Fruit fly (Drosophila melanogaster) whole organism, prepupa: ENCODE measurements around the gene Mical.

ENCODE experiments used
- CG3032 ChIP-seq: fragments of 200-800 bp; optimal IDR thresholded peaks from 2 replicates; lab custom pipeline; 2019; ENCODE audit warnings: missing biosample characterization, mild to moderate bottlenecking, missing genetic modification characterization, moderate library complexity
- CG8632 ChIP-seq: fragments of 200-800 bp; sonication (Bioruptor generic); optimal IDR thresholded peaks from 3 replicates; lab custom pipeline; 2016; ENCODE audit warnings: missing biosample characterization, missing genetic modification characterization
- Eip78C ChIP-seq: fragments of 200-800 bp; sonication (Bioruptor generic); peaks from one replicate; lab custom pipeline; 2016; ENCODE audit warnings: missing biosample characterization, missing genetic modification characterization
- Gug ChIP-seq: fragments of 200-800 bp; sonication (Bioruptor generic); IDR thresholded peaks from 2 replicates; pipeline ENCODE4 v1.3.6; 2022; ENCODE audit warnings: missing biosample characterization, missing genetic modification characterization
- Hr39 ChIP-seq: fragments of 200-800 bp; sonication (Bioruptor generic); optimal IDR thresholded peaks from 2 replicates; lab custom pipeline; 2016; ENCODE audit warnings: missing biosample characterization, missing genetic modification characterization
- acj6 ChIP-seq: fragments of 200-800 bp; sonication (Bioruptor generic); optimal IDR thresholded peaks from 3 replicates; lab custom pipeline; 2016; ENCODE audit warnings: missing biosample characterization, missing genetic modification characterization
- pdm3 ChIP-seq: fragments of 200-800 bp; sonication (Bioruptor generic); optimal IDR thresholded peaks from 3 replicates; lab custom pipeline; 2016; ENCODE audit warnings: missing biosample characterization, missing genetic modification characterization
- ss ChIP-seq, 2 experiments: fragments of 200-800 bp; sonication (Bioruptor generic); optimal IDR thresholded peaks; 2 replicates in 1 of 2; 3 replicates in 1 of 2; lab custom pipeline; 2017 to 2018; ENCODE audit warnings: mild to moderate bottlenecking in 2 of 2, missing biosample characterization in 2 of 2, missing genetic modification characterization in 2 of 2, moderate library complexity in 1 of 2

- peak; percentile 87 for TF ChIP-seq acj6 (GFP tag; lab: Kevin White, UChicago)
- peak; percentile 83 for TF ChIP-seq CG8632
- TF ChIP-seq Gug (GFP tag; lab: Robert Waterston, UW) = peak; percentile 65
- TF ChIP-seq Hr39 (GFP tag; lab: Kevin White, UChicago) = peak; percentile 81
- peak; percentile 87 to 89 for TF ChIP-seq ss (GFP tag; optimal IDR thresholded peaks at IDR 0.05; lab: Kevin White, UChicago)
- TF ChIP-seq pdm3 (GFP tag; lab: Kevin White, UChicago) = peak; percentile 87
- peak; percentile 94 for TF ChIP-seq CG3032 (tag; lab: Kevin White, UChicago)
- TF ChIP-seq Eip78C (GFP tag; lab: Kevin White, UChicago) = peak; percentile 96
Observed at dm6 chr3R:10082549-10083075, 39.9 kb upstream of the Mical start.
